Fruit fly (Drosophila melanogaster) whole organism, wandering third instar larva: ENCODE results near the gene elg1.

ENCODE experiments used
- Abd-B ChIP-seq: fragments of >200 bp; optimal IDR thresholded peaks from 2 replicates; lab custom pipeline; 2017; ENCODE audit warnings: missing biosample characterization, missing genetic modification characterization
- CG32264 ChIP-seq: fragments of 200-800 bp; sonication (Bioruptor generic); optimal IDR thresholded peaks from 2 replicates; lab custom pipeline; 2016; ENCODE audit warnings: missing biosample characterization, missing genetic modification characterization
- CG9705 ChIP-seq: fragments of 200-800 bp; sonication (Bioruptor generic); optimal IDR thresholded peaks from 2 replicates; lab custom pipeline; 2018; ENCODE audit warnings: missing biosample characterization, mild to moderate bottlenecking, missing genetic modification characterization
- CrebA ChIP-seq: fragments of 200-800 bp; sonication (Bioruptor generic); optimal IDR thresholded peaks from 2 replicates; lab custom pipeline; 2016; ENCODE audit warnings: missing biosample characterization, mild to moderate bottlenecking, missing genetic modification characterization, borderline replicate concordance
- Dfd ChIP-seq: fragments of >200 bp; optimal IDR thresholded peaks from 2 replicates; lab custom pipeline; 2017; ENCODE audit warnings: missing biosample characterization, missing genetic modification characterization
- Dif ChIP-seq: fragments of 200-275, 200-300 bp; sonication (Bioruptor generic); optimal IDR thresholded peaks from 2 replicates; lab custom pipeline; 2018; ENCODE audit warnings: missing biosample characterization, missing genetic modification characterization; ENCODE audit not compliant: partially characterized antibody
- GATAd ChIP-seq: sonication (Bioruptor generic); optimal IDR thresholded peaks from 2 replicates; lab custom pipeline; 2016; ENCODE audit warnings: missing biosample characterization, missing genetic modification characterization
- HLH106 ChIP-seq: fragments of 200-800 bp; optimal IDR thresholded peaks from 3 replicates; lab custom pipeline; 2019; ENCODE audit warnings: missing biosample characterization, mild to moderate bottlenecking, missing genetic modification characterization, moderate library complexity
- Hnf4 ChIP-seq: fragments of 200-800 bp; sonication (Bioruptor generic); optimal IDR thresholded peaks from 2 replicates; lab custom pipeline; 2016; ENCODE audit warnings: missing biosample characterization, mild to moderate bottlenecking, missing genetic modification characterization
- Hr78 ChIP-seq: fragments of >200 bp; optimal IDR thresholded peaks from 2 replicates; lab custom pipeline; 2017; ENCODE audit warnings: missing biosample characterization, missing genetic modification characterization
- Hr83 ChIP-seq: fragments of 200-300 bp; sonication (Bioruptor generic); optimal IDR thresholded peaks from 2 replicates; lab custom pipeline; 2016; ENCODE audit warnings: missing biosample characterization, mild to moderate bottlenecking, missing genetic modification characterization, moderate library complexity; ENCODE audit not compliant: poor library complexity, severe bottlenecking
- Jra ChIP-seq: sonication (Bioruptor generic); optimal IDR thresholded peaks from 2 replicates; lab custom pipeline; 2016; ENCODE audit warnings: missing biosample characterization, missing genetic modification characterization
- Mio ChIP-seq: sonication (Bioruptor generic); optimal IDR thresholded peaks from 2 replicates; lab custom pipeline; 2016; ENCODE audit warnings: missing biosample characterization, missing genetic modification characterization
- Myc ChIP-seq: fragments of >200 bp; optimal IDR thresholded peaks from 2 replicates; lab custom pipeline; 2017
- N ChIP-seq: fragments of >200 bp; optimal IDR thresholded peaks from 2 replicates; lab custom pipeline; 2018; ENCODE audit warnings: missing biosample characterization, missing external identifiers, missing genetic modification characterization
- OdsH ChIP-seq: fragments of 200-800 bp; sonication (Bioruptor generic); optimal IDR thresholded peaks from 2 replicates; lab custom pipeline; 2016; ENCODE audit warnings: missing biosample characterization, mild to moderate bottlenecking, missing genetic modification characterization
- Rel ChIP-seq, 2 experiments: fragments of 200-800 bp; sonication (Bioruptor generic) in 1 of 2; optimal IDR thresholded peaks; 2 replicates in 1 of 2; 3 replicates in 1 of 2; lab custom pipeline; 2016 to 2019; ENCODE audit warnings: mild to moderate bottlenecking in 2 of 2, missing biosample characterization in 2 of 2, missing genetic modification characterization in 2 of 2, moderate library complexity in 1 of 2
- Sp1 ChIP-seq: fragments of 200-800 bp; sonication (Bioruptor generic); optimal IDR thresholded peaks from 3 replicates; lab custom pipeline; 2019; ENCODE audit warnings: missing biosample characterization, mild to moderate bottlenecking, missing genetic modification characterization, moderate library complexity
- Vsx2 ChIP-seq: fragments of 200-300, 225-300 bp; sonication (Bioruptor generic); optimal IDR thresholded peaks from 2 replicates; lab custom pipeline; 2018; ENCODE audit warnings: missing biosample characterization, missing genetic modification characterization; ENCODE audit not compliant: partially characterized antibody
- br ChIP-seq: fragments of 200-800 bp; sonication (Bioruptor generic); optimal IDR thresholded peaks from 2 replicates; lab custom pipeline; 2016; ENCODE audit warnings: missing biosample characterization, missing genetic modification characterization
- brk ChIP-seq: fragments of 200-800 bp; sonication (Bioruptor generic); optimal IDR thresholded peaks from 2 replicates; lab custom pipeline; 2016; ENCODE audit warnings: missing biosample characterization, mild to moderate bottlenecking, missing genetic modification characterization
- dl ChIP-seq, 2 experiments: fragments of 175-275, 200-275 bp in 1 of 2; fragments of 200-275 bp in 1 of 2; sonication (Bioruptor generic); optimal IDR thresholded peaks; lab custom pipeline; 2018; ENCODE audit warnings: mild to moderate bottlenecking in 2 of 2, missing biosample characterization in 2 of 2, missing genetic modification characterization in 2 of 2, moderate library complexity in 2 of 2; ENCODE audit not compliant: partially characterized antibody in 2 of 2, insufficient read depth in 1 of 2
- dmrt93B ChIP-seq: fragments of 200-800 bp; sonication (Bioruptor generic); optimal IDR thresholded peaks from 2 replicates; lab custom pipeline; 2018; ENCODE audit warnings: missing biosample characterization, mild to moderate bottlenecking, missing genetic modification characterization
- dsf ChIP-seq: sonication (Bioruptor generic); optimal IDR thresholded peaks from 2 replicates; lab custom pipeline; 2016; ENCODE audit warnings: missing biosample characterization, missing genetic modification characterization, borderline replicate concordance
- ey ChIP-seq: fragments of 200-800 bp; sonication (Bioruptor generic); optimal IDR thresholded peaks from 2 replicates; lab custom pipeline; 2016; ENCODE audit warnings: missing biosample characterization, missing genetic modification characterization
- foxo ChIP-seq, 2 experiments: fragments of 200-800 bp; sonication (Bioruptor generic); optimal IDR thresholded peaks; 2 replicates in 1 of 2; 3 replicates in 1 of 2; lab custom pipeline; 2016 to 2017; ENCODE audit warnings: missing biosample characterization in 2 of 2, missing genetic modification characterization in 2 of 2
- fru ChIP-seq: fragments of 200-800 bp; sonication (Bioruptor generic); optimal IDR thresholded peaks from 3 replicates; lab custom pipeline; 2016; ENCODE audit warnings: missing biosample characterization, mild to moderate bottlenecking, missing genetic modification characterization
- h ChIP-seq: fragments of 200-800 bp; sonication (Bioruptor generic); optimal IDR thresholded peaks from 3 replicates; lab custom pipeline; 2016; ENCODE audit warnings: missing biosample characterization, mild to moderate bottlenecking, missing genetic modification characterization
- jim ChIP-seq: fragments of 175-275, 200-325 bp; sonication (Bioruptor generic); optimal IDR thresholded peaks from 2 replicates; lab custom pipeline; 2016; ENCODE audit warnings: missing biosample characterization, mild to moderate bottlenecking, missing genetic modification characterization
- lola ChIP-seq: fragments of >200 bp; optimal IDR thresholded peaks from 2 replicates; lab custom pipeline; 2017; ENCODE audit warnings: missing biosample characterization, missing genetic modification characterization
- pan ChIP-seq: fragments of >200 bp; optimal IDR thresholded peaks from 2 replicates; lab custom pipeline; 2017
- psq ChIP-seq: fragments of 200-800 bp; sonication (Bioruptor generic); optimal IDR thresholded peaks from 3 replicates; lab custom pipeline; 2017; ENCODE audit warnings: missing biosample characterization, mild to moderate bottlenecking, missing genetic modification characterization, moderate library complexity
- rgr ChIP-seq: fragments of 200-800 bp; sonication (Bioruptor generic); optimal IDR thresholded peaks from 3 replicates; lab custom pipeline; 2016; ENCODE audit warnings: missing biosample characterization, mild to moderate bottlenecking, missing genetic modification characterization
- sage ChIP-seq: fragments of 200-800 bp; sonication (Bioruptor generic); optimal IDR thresholded peaks from 2 replicates; lab custom pipeline; 2016; ENCODE audit warnings: missing biosample characterization, mild to moderate bottlenecking, missing genetic modification characterization
- sv ChIP-seq: fragments of 200-800 bp; sonication (Bioruptor generic); optimal IDR thresholded peaks from 3 replicates; lab custom pipeline; 2016; ENCODE audit warnings: missing biosample characterization, missing genetic modification characterization
- tai ChIP-seq: sonication (Bioruptor generic); optimal IDR thresholded peaks from 2 replicates; lab custom pipeline; 2016; ENCODE audit warnings: missing biosample characterization, missing genetic modification characterization
- usp ChIP-seq: fragments of >200 bp; optimal IDR thresholded peaks from 2 replicates; lab custom pipeline; 2017; ENCODE audit warnings: missing biosample characterization, missing genetic modification characterization
- woc ChIP-seq: sonication (Bioruptor generic); optimal IDR thresholded peaks from 2 replicates; lab custom pipeline; 2016; ENCODE audit warnings: missing biosample characterization, mild to moderate bottlenecking, missing genetic modification characterization

Gene elg1

DNA sequence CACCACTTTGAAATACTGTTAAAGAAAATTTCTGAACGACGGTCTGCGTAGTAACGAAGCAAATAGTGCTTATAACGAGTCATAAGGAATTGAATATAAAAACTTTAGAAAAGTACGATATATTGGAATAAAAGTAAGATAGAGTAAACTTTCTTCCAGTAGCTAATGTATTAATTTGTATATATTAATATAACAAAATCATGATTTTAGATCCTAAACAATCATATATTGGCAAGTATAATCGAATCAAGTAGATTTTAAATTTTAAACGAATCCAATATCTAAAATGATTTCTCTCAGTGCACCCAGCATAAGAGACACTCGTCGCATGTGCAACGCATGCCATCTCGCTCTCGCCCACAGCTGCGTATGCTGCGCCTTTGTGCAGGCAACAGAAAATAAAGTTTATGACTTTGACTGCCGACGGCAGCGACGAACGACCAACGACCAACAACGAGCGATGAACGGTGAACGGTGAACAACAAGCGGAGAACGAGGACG, 49.6 kb downstream of the elg1 start:
- peak; percentile 39 for TF ChIP-seq HLH106 (tag; lab: Kevin White, UChicago)
- TF ChIP-seq foxo (GFP tag; optimal IDR thresholded peaks at IDR 0.05; lab: Kevin White, UChicago): peak in 1 of 2 experiments; percentile 63
- no peak for TF ChIP-seq dl (GFP tag; optimal IDR thresholded peaks at IDR 0.05; lab: Kevin White, UChicago; ENCODE audit: insufficient read depth in 1 of 2, partially characterized antibody in 2 of 2)
- TF ChIP-seq Abd-B: no peak
- TF ChIP-seq dmrt93B (GFP tag; lab: Kevin White, UChicago): peak; percentile 63
- no peak for TF ChIP-seq usp (GFP tag; lab: Kevin White, UChicago)
- TF ChIP-seq OdsH (GFP tag; lab: Kevin White, UChicago): peak; percentile 40
- TF ChIP-seq Myc (lab: Kevin White, UChicago): no peak
- TF ChIP-seq Vsx2: peak; percentile 45
- no peak for TF ChIP-seq Hnf4 (GFP tag; lab: Kevin White, UChicago)
- TF ChIP-seq CrebA: no peak
- TF ChIP-seq woc (GFP tag; lab: Kevin White, UChicago): peak; percentile 58
- TF ChIP-seq Sp1: peak; percentile 80
- TF ChIP-seq fru (GFP tag; lab: Kevin White, UChicago): peak; percentile 29
- peak; percentile 68 for TF ChIP-seq psq (GFP tag; lab: Kevin White, UChicago)
- peak; percentile 79 for TF ChIP-seq h (GFP tag; lab: Kevin White, UChicago)
- TF ChIP-seq GATAd (GFP tag; lab: Kevin White, UChicago): no peak
- TF ChIP-seq Hr83 (GFP tag; lab: Kevin White, UChicago): peak; percentile 44
- TF ChIP-seq dsf (GFP tag; lab: Kevin White, UChicago): no peak
- TF ChIP-seq rgr (GFP tag; lab: Kevin White, UChicago): peak; percentile 61
- peak; percentile 65 for TF ChIP-seq Dif
- TF ChIP-seq br (GFP tag; lab: Kevin White, UChicago): peak; percentile 18

DNA sequence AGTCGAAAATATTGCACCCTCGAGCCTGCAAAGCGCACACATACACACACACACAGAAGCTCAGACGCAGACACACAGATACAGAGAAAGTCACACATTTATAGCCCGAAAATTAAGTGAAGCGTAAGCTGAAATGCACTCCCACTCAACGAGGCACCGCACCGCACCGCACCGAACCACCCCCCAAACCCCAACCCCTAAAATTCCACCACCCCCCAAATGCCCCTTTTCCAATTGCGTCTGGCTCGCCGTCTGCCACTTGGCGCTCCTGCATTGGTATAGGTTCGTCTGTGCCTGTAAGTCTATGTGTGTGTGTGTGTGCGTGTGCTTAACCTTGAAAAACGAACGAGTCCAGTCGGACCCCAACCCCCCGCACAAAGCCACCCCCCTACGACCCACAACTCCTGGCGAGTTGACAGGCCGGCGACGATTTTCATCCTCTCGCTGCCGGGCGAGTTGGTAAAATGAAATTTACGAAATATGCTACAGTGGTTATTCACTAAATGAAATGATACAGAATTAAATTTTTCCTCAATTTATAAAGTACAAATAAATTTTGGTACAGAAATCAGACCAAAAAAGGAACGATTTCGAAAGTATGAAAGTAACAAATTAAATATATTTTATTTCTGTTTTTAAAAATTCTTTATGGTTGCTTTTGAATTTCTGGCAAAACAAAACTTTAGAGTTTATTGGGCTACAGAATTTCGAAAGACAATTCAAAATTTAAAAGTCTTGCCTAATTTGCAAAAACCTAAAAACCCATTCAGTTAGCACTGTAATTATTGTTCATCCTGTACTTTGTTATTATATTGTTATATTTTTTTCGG, 51.0 kb downstream of the elg1 start:
- TF ChIP-seq OdsH (GFP tag; lab: Kevin White, UChicago) (peak; percentile 41), br (GFP tag; lab: Kevin White, UChicago) (no peak), lola (no peak), jim (GFP tag; lab: Kevin White, UChicago) (no peak), Hr78 (GFP tag; lab: Kevin White, UChicago) (no peak), Hr83 (GFP tag; lab: Kevin White, UChicago) (no peak), dmrt93B (GFP tag; lab: Kevin White, UChicago) (peak; percentile 17), HLH106 (tag; lab: Kevin White, UChicago) (peak; percentile 62), fru (GFP tag; lab: Kevin White, UChicago) (peak; percentile 58), tai (GFP tag; lab: Kevin White, UChicago) (peak; percentile 32), dsf (GFP tag; lab: Kevin White, UChicago) (no peak), sage (GFP tag; lab: Kevin White, UChicago) (peak; percentile 20), Mio (GFP tag; lab: Kevin White, UChicago) (no peak), Dfd (GFP tag; lab: Kevin White, UChicago) (peak; percentile 52), Dif (no peak), Hnf4 (GFP tag; lab: Kevin White, UChicago) (peak; percentile 24), CrebA (no peak), Jra (GFP tag; lab: Kevin White, UChicago) (no peak), dl (GFP tag; optimal IDR thresholded peaks at IDR 0.05; lab: Kevin White, UChicago; ENCODE audit: insufficient read depth in 1 of 2, partially characterized antibody in 2 of 2) (no peak), usp (GFP tag; lab: Kevin White, UChicago) (no peak), brk (peak; percentile 33), GATAd (GFP tag; lab: Kevin White, UChicago) (no peak), h (GFP tag; lab: Kevin White, UChicago) (peak; percentile 64), pan (lab: Kevin White, UChicago) (no peak), psq (GFP tag; lab: Kevin White, UChicago) (peak; percentile 55), sv (GFP tag; lab: Kevin White, UChicago) (no peak), rgr (GFP tag; lab: Kevin White, UChicago) (peak; percentile 56), CG32264 (GFP tag; lab: Kevin White, UChicago) (no peak), foxo (GFP tag; optimal IDR thresholded peaks at IDR 0.05; lab: Kevin White, UChicago) (peak in 1 of 2 experiments; percentile 60), Sp1 (peak; percentile 56), N (GFP tag; lab: Kevin White, UChicago) (no peak), ey (peak; percentile 58), woc (GFP tag; lab: Kevin White, UChicago) (peak; percentile 39), CG9705 (GFP tag; lab: Kevin White, UChicago) (peak; percentile 25), Abd-B (no peak), Vsx2 (peak; percentile 9), Rel (GFP tag; optimal IDR thresholded peaks at IDR 0.05; lab: Kevin White, UChicago) (peak; percentile 3), Rel (tag; optimal IDR thresholded peaks at IDR 0.05; lab: Kevin White, UChicago) (no peak), Myc (lab: Kevin White, UChicago) (no peak)
